Worm (Caenorhabditis elegans) whole organism, L4 larva: ENCODE data around the gene ZK632.10.

Experiments
- F10B5.3 ChIP-seq: sonication (generic microtip); optimal IDR thresholded peaks from 2 replicates; lab custom pipeline; 2016; ENCODE audit warnings: mild to moderate bottlenecking, missing genetic modification characterization, missing compliant biosample characterization
- aly-2 ChIP-seq: sonication (generic microtip); optimal IDR thresholded peaks from 2 replicates; lab custom pipeline; 2018; ENCODE audit warnings: missing biosample characterization, missing genetic modification characterization
- ceh-82 ChIP-seq: sonication (generic microtip); optimal IDR thresholded peaks from 2 replicates; lab custom pipeline; 2017; ENCODE audit warnings: missing biosample characterization, missing genetic modification characterization
- cey-2 ChIP-seq: sonication (generic microtip); optimal IDR thresholded peaks from 3 replicates; lab custom pipeline; 2017; ENCODE audit warnings: missing genetic modification characterization, mild to moderate bottlenecking, missing compliant biosample characterization, antibody characterized with exemption, borderline replicate concordance; ENCODE audit not compliant: insufficient read depth
- ctbp-1 ChIP-seq: fragments of 200-800 bp; sonication (Bioruptor generic); IDR thresholded peaks from 2 replicates; pipeline ENCODE4 v1.3.6; 2022; ENCODE audit warnings: missing genetic modification reagents, missing genetic modification characterization, missing compliant biosample characterization
- dmd-8 ChIP-seq: fragments of 200-800 bp; sonication (Bioruptor generic); IDR thresholded peaks from 2 replicates; pipeline ENCODE4 v1.3.6; 2022; ENCODE audit warnings: missing genetic modification characterization, missing compliant biosample characterization
- dve-1 ChIP-seq: sonication (generic microtip); optimal IDR thresholded peaks from 2 replicates; lab custom pipeline; 2017; ENCODE audit warnings: antibody characterized with exemption, mild to moderate bottlenecking, missing genetic modification characterization, missing compliant biosample characterization; ENCODE audit not compliant: insufficient read depth
- mes-2 ChIP-seq: sonication (generic microtip); optimal IDR thresholded peaks from 2 replicates; lab custom pipeline; 2016; ENCODE audit warnings: missing genotype, mild to moderate bottlenecking, missing genetic modification characterization, missing compliant biosample characterization; ENCODE audit not compliant: poor library complexity, severe bottlenecking
- nhr-237 ChIP-seq: sonication (generic microtip); optimal IDR thresholded peaks from 2 replicates; lab custom pipeline; 2017; ENCODE audit warnings: missing biosample characterization, missing genetic modification characterization
- set-16 ChIP-seq: fragments of 200-800 bp; sonication (Bioruptor generic); IDR thresholded peaks from 2 replicates; pipeline ENCODE4 v1.3.6; 2022; ENCODE audit warnings: missing genetic modification reagents, missing genetic modification characterization, missing compliant biosample characterization
- unc-62 ChIP-seq, 3 experiments: fragments of 150-350 bp in 1 of 3; sonication (generic microtip); optimal IDR thresholded peaks in 2 of 3; peaks in 1 of 3; 1 replicate in 1 of 3; 2 replicates in 2 of 3; lab custom pipeline; 2014 to 2017; ENCODE audit warnings: missing biosample characterization in 3 of 3, missing genetic modification characterization in 3 of 3, missing genetic modification reagents in 3 of 3, missing genotype in 1 of 3

DNA sequence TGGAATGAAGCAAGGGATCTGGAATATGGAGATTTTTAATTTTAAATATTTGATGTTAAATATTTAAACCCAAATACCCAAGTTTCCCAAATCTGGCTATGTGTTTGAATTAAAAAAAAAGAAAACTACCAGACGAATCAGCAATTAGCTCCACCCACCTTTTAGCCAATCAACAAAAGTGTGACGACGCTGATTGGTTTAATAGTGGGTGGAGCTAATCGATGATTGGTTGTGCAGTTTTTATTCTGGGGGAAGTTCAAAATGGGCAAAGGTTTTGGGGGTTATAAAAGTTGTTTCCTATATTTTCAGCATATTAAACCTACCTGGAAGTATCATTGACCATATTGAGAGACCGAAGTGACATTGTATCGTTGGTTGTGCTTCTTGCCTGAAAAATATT is 47.0 kb upstream of the ZK632.10 start:
- no peak for TF ChIP-seq unc-62 (GFP tag; optimal IDR thresholded peaks at IDR 0.05 in 1 of 2; lab: Kevin White, UChicago)
- TF ChIP-seq unc-62 (tag; optimal IDR thresholded peaks at IDR 0.05; lab: Kevin White, UChicago) = no peak
- no peak for TF ChIP-seq dve-1 (tag; lab: Kevin White, UChicago)
- TF ChIP-seq ctbp-1 = no peak
- TF ChIP-seq aly-2 (tag; lab: Kevin White, UChicago) = no peak
- TF ChIP-seq ceh-82 (tag; lab: Kevin White, UChicago) = no peak
- TF ChIP-seq set-16 (GFP tag; lab: Robert Waterston, UW) = no peak
- TF ChIP-seq mes-2 (tag; lab: Kevin White, UChicago) = no peak
- TF ChIP-seq cey-2 (tag; lab: Kevin White, UChicago) = no peak
- no peak for TF ChIP-seq F10B5.3 (tag; lab: Kevin White, UChicago)
- TF ChIP-seq dmd-8 (GFP tag; lab: Robert Waterston, UW) = no peak
- no peak for TF ChIP-seq nhr-237 (tag; lab: Kevin White, UChicago)
